Worm (Caenorhabditis elegans) whole organism, mixed stage, embryonic: ENCODE measurements around the gene ZK896.4.
A peak's percentile ranks its signal among the peaks of the same experiment; 100 is the strongest.

Source experiments
- M03D4.4 ChIP-seq: sonication (generic microtip); optimal IDR thresholded peaks from 2 replicates; lab custom pipeline; 2017; ENCODE audit warnings: mild to moderate bottlenecking, missing genetic modification characterization, missing compliant biosample characterization
- bed-3 ChIP-seq: fragments of 200-800 bp; sonication (Bioruptor generic); optimal IDR thresholded peaks from 3 replicates; lab custom pipeline; 2018; ENCODE audit warnings: mild to moderate bottlenecking, missing genetic modification characterization, moderate library complexity, missing compliant biosample characterization
- blmp-1 ChIP-seq: fragments of 150-350 bp; optimal IDR thresholded peaks from 2 replicates; lab custom pipeline; 2014; ENCODE audit warnings: missing biosample characterization, missing genetic modification characterization
- ceh-39 ChIP-seq: fragments of 150-350 bp; optimal IDR thresholded peaks from 2 replicates; lab custom pipeline; 2014; ENCODE audit warnings: missing biosample characterization, missing genetic modification characterization
- ceh-43 ChIP-seq: fragments of 200-800 bp; sonication (Bioruptor generic); optimal IDR thresholded peaks from 2 replicates; lab custom pipeline; 2018; ENCODE audit warnings: mild to moderate bottlenecking, missing genetic modification characterization, moderate library complexity, missing compliant biosample characterization
- ces-1 ChIP-seq: fragments of 150-350 bp; optimal IDR thresholded peaks from 2 replicates; lab custom pipeline; 2014; ENCODE audit warnings: missing biosample characterization, missing genetic modification reagents, missing genetic modification characterization
- cnd-1 ChIP-seq: fragments of 200-800 bp; sonication (Bioruptor generic); optimal IDR thresholded peaks from 2 replicates; lab custom pipeline; 2018; ENCODE audit warnings: mild to moderate bottlenecking, missing genetic modification characterization, missing compliant biosample characterization
- drap-1 ChIP-seq: fragments of 200-800 bp; sonication (Bioruptor generic); optimal IDR thresholded peaks from 3 replicates; lab custom pipeline; 2018; ENCODE audit warnings: mild to moderate bottlenecking, missing genetic modification characterization, missing compliant biosample characterization
- elt-1 ChIP-seq: sonication (generic microtip); optimal IDR thresholded peaks from 2 replicates; lab custom pipeline; 2017; ENCODE audit warnings: missing genetic modification characterization, mild to moderate bottlenecking, missing compliant biosample characterization, antibody characterized with exemption, moderate library complexity, borderline replicate concordance; ENCODE audit not compliant: insufficient read depth
- elt-3 ChIP-seq: fragments of 150-350 bp; optimal IDR thresholded peaks from 2 replicates; lab custom pipeline; 2014; ENCODE audit warnings: missing biosample characterization, missing genetic modification characterization
- ham-2 ChIP-seq: fragments of 200-800 bp; sonication (Bioruptor generic); optimal IDR thresholded peaks from 2 replicates; lab custom pipeline; 2018; ENCODE audit warnings: mild to moderate bottlenecking, missing genetic modification characterization, missing compliant biosample characterization
- hlh-1 ChIP-seq: fragments of 150-350 bp; optimal IDR thresholded peaks from 2 replicates; lab custom pipeline; 2014; ENCODE audit warnings: missing biosample characterization, missing genetic modification reagents, missing genetic modification characterization
- lin-13 ChIP-seq: fragments of 150-350 bp; optimal IDR thresholded peaks from 2 replicates; lab custom pipeline; 2014; ENCODE audit warnings: missing biosample characterization, missing genetic modification characterization
- lin-32 ChIP-seq: fragments of 200-800 bp; sonication (Bioruptor generic); optimal IDR thresholded peaks from 2 replicates; lab custom pipeline; 2018; ENCODE audit warnings: mild to moderate bottlenecking, missing genetic modification characterization, missing compliant biosample characterization
- lsy-2 ChIP-seq: fragments of 150-350 bp; optimal IDR thresholded peaks from 2 replicates; lab custom pipeline; 2014; ENCODE audit warnings: missing biosample characterization, missing genetic modification characterization
- mab-5 ChIP-seq: fragments of 150-350 bp; optimal IDR thresholded peaks from 2 replicates; lab custom pipeline; 2014; ENCODE audit warnings: missing biosample characterization, missing genetic modification characterization
- mep-1 ChIP-seq: fragments of 150-350 bp; optimal IDR thresholded peaks from 2 replicates; lab custom pipeline; 2017; ENCODE audit warnings: missing biosample characterization, missing genetic modification reagents, missing genetic modification characterization, inconsistent platforms
- mls-2 ChIP-seq: sonication (generic microtip); optimal IDR thresholded peaks from 2 replicates; lab custom pipeline; 2016; ENCODE audit warnings: mild to moderate bottlenecking, missing genetic modification characterization, moderate library complexity, missing compliant biosample characterization
- nhr-2 ChIP-seq: fragments of 150-350 bp; optimal IDR thresholded peaks from 2 replicates; lab custom pipeline; 2014; ENCODE audit warnings: missing biosample characterization, missing genetic modification characterization
- nhr-237 ChIP-seq: fragments of 150-350 bp; optimal IDR thresholded peaks from 2 replicates; lab custom pipeline; 2014; ENCODE audit warnings: missing biosample characterization, missing genetic modification characterization
- nhr-76 ChIP-seq: sonication (generic microtip); optimal IDR thresholded peaks from 2 replicates; lab custom pipeline; 2017; ENCODE audit warnings: missing biosample characterization, missing genetic modification characterization
- snpc-4 ChIP-seq: fragments of 150-350 bp; optimal IDR thresholded peaks from 2 replicates; lab custom pipeline; 2014; ENCODE audit warnings: missing biosample characterization, missing genetic modification characterization
- sptf-1 ChIP-seq: sonication (generic microtip); optimal IDR thresholded peaks from 2 replicates; lab custom pipeline; 2017; ENCODE audit warnings: mild to moderate bottlenecking, missing genetic modification characterization, moderate library complexity, missing compliant biosample characterization
- unc-120 ChIP-seq: sonication (generic microtip); optimal IDR thresholded peaks from 2 replicates; lab custom pipeline; 2017; ENCODE audit warnings: missing genetic modification characterization, missing compliant biosample characterization; ENCODE audit not compliant: poor library complexity, severe bottlenecking
- unc-39 ChIP-seq: fragments of 150-350 bp; optimal IDR thresholded peaks from 2 replicates; lab custom pipeline; 2014; ENCODE audit warnings: missing biosample characterization, missing genetic modification characterization
- ztf-11 ChIP-seq: fragments of 150-350 bp; optimal IDR thresholded peaks from 2 replicates; lab custom pipeline; 2014; ENCODE audit warnings: missing biosample characterization, missing genetic modification characterization

ZK896.4 gene

ce11 chrIV:12840348-12840747, 42.7 kb downstream of the ZK896.4 start:
- TF ChIP-seq nhr-2, result no peak
- no peak for TF ChIP-seq lin-13 (tag; lab: Kevin White, UChicago)
- TF ChIP-seq elt-1 (tag; lab: Kevin White, UChicago), result no peak
- TF ChIP-seq unc-120 (tag; lab: Kevin White, UChicago), result no peak
- TF ChIP-seq lin-32 (GFP tag; lab: Kevin White, UChicago), result no peak

- TF ChIP-seq cnd-1 (tag; lab: Kevin White, UChicago) (no peak), M03D4.4 (no peak), lsy-2 (no peak), unc-39 (tag; lab: Kevin White, UChicago) (no peak), ceh-39 (tag; lab: Kevin White, UChicago) (no peak), blmp-1 (no peak), ztf-11 (tag; lab: Kevin White, UChicago) (no peak), ceh-43 (GFP tag; lab: Kevin White, UChicago) (no peak), bed-3 (GFP tag; lab: Kevin White, UChicago) (no peak), ham-2 (GFP tag; lab: Kevin White, UChicago) (no peak), sptf-1 (tag; lab: Kevin White, UChicago) (no peak), lin-32 (GFP tag; lab: Kevin White, UChicago) (no peak)
These were observed 46.9 kb downstream of the ZK896.4 start, which contains the start of gene M02B1.3 for ce11 chrIV:12836208-12836607. Gene M02B1.3 (plus strand): TSS chrIV:12836508.

- TF ChIP-seq mls-2 (no peak), unc-39 (tag; lab: Kevin White, UChicago) (no peak), drap-1 (GFP tag; lab: Kevin White, UChicago) (no peak), hlh-1 (tag; lab: Kevin White, UChicago) (no peak), mab-5 (tag; lab: Kevin White, UChicago) (no peak), nhr-237 (tag; lab: Kevin White, UChicago) (no peak)
These were observed 47.7 kb downstream of the ZK896.4 start for ce11 chrIV:12835363-12835762.

- TF ChIP-seq lsy-2 (peak; percentile 3), ces-1 (no peak), ham-2 (GFP tag; lab: Kevin White, UChicago) (no peak)
These were observed 48.7 kb downstream of the ZK896.4 start for ce11 chrIV:12834417-12834731.

- TF ChIP-seq nhr-76, result no peak
- no peak for TF ChIP-seq ceh-43 (GFP tag; lab: Kevin White, UChicago)
- TF ChIP-seq drap-1 (GFP tag; lab: Kevin White, UChicago), result no peak
- TF ChIP-seq nhr-2, result no peak
- TF ChIP-seq elt-3, result no peak
- TF ChIP-seq M03D4.4, result no peak
- TF ChIP-seq hlh-1 (tag; lab: Kevin White, UChicago), result peak; percentile 92
These were observed 49.2 kb downstream of the ZK896.4 start for ce11 chrIV:12833698-12834416.

ce11 chrIV:12831609-12832500, 51.2 kb downstream of the ZK896.4 start:
- TF ChIP-seq mep-1 (no peak), elt-3 (no peak), snpc-4 (tag; lab: Kevin White, UChicago) (no peak), bed-3 (GFP tag; lab: Kevin White, UChicago) (no peak), ceh-39 (tag; lab: Kevin White, UChicago) (no peak), M03D4.4 (no peak), lsy-2 (peak; percentile 85)
